Fruit fly (Drosophila melanogaster) whole organism, embryonic: Measurements from ENCODE around the gene Naam.

ENCODE experiments used
- Adf1 ChIP-seq: fragments of 200-800 bp; sonication (Bioruptor generic); IDR thresholded peaks from 2 replicates; pipeline ENCODE4 v1.3.6; 2022; ENCODE audit warnings: missing biosample characterization, missing genetic modification characterization
- Atf-2 ChIP-seq: fragments of 200-800 bp; sonication (Bioruptor generic); optimal IDR thresholded peaks from 2 replicates; lab custom pipeline; 2016; ENCODE audit warnings: missing biosample characterization, missing genetic modification characterization
- CG10267 ChIP-seq: fragments of 200-800 bp; sonication (Bioruptor generic); optimal IDR thresholded peaks from 2 replicates; lab custom pipeline; 2018; ENCODE audit warnings: missing biosample characterization, mild to moderate bottlenecking, missing genetic modification characterization, moderate library complexity
- CG10431 ChIP-seq: fragments of 200-800 bp; sonication (Bioruptor generic); optimal IDR thresholded peaks from 3 replicates; lab custom pipeline; 2018; ENCODE audit warnings: missing biosample characterization, mild to moderate bottlenecking, missing genetic modification characterization
- CG11093 ChIP-seq: fragments of 200-800 bp; sonication (Bioruptor generic); IDR thresholded peaks from 3 replicates; pipeline ENCODE4 v1.3.6; 2022; ENCODE audit warnings: missing biosample characterization, missing genetic modification characterization
- CG12744 ChIP-seq: fragments of 200-800 bp; sonication (Bioruptor generic); optimal IDR thresholded peaks from 2 replicates; lab custom pipeline; 2016; ENCODE audit warnings: missing biosample characterization, missing genetic modification characterization
- CG16863 ChIP-seq: fragments of 200-800 bp; sonication (Bioruptor generic); optimal IDR thresholded peaks from 3 replicates; lab custom pipeline; 2016; ENCODE audit warnings: missing biosample characterization, missing genetic modification characterization
- CG17361 ChIP-seq: fragments of 200-800 bp; sonication (Bioruptor generic); IDR thresholded peaks from 3 replicates; pipeline ENCODE4 v1.3.6; 2022; ENCODE audit warnings: missing biosample characterization, missing genetic modification characterization
- CG18476 ChIP-seq: fragments of 200-800 bp; sonication (Bioruptor generic); optimal IDR thresholded peaks from 2 replicates; lab custom pipeline; 2016; ENCODE audit warnings: missing biosample characterization, mild to moderate bottlenecking, missing genetic modification characterization
- CG2889 ChIP-seq: fragments of 200-800 bp; sonication (Bioruptor generic); IDR thresholded peaks from 3 replicates; pipeline ENCODE4 v1.3.6; 2022; ENCODE audit warnings: missing biosample characterization, missing genetic modification characterization
- CG30020 ChIP-seq: fragments of 200-800 bp; optimal IDR thresholded peaks from 2 replicates; lab custom pipeline; 2019; ENCODE audit warnings: missing biosample characterization, mild to moderate bottlenecking, missing genetic modification characterization, moderate library complexity
- CG31224 ChIP-seq: fragments of 200-800 bp; sonication (Bioruptor generic); IDR thresholded peaks from 2 replicates; pipeline ENCODE4 v1.3.6; 2022; ENCODE audit warnings: missing biosample characterization, missing genetic modification characterization
- CG33213 ChIP-seq: fragments of 200-800 bp; sonication (Bioruptor generic); optimal IDR thresholded peaks from 3 replicates; lab custom pipeline; 2016; ENCODE audit warnings: missing biosample characterization, missing genetic modification characterization
- CG3407 ChIP-seq: fragments of 200-800 bp; sonication (Bioruptor generic); optimal IDR thresholded peaks from 2 replicates; lab custom pipeline; 2018; ENCODE audit warnings: missing biosample characterization, mild to moderate bottlenecking, missing genetic modification characterization
- CG6791 ChIP-seq: fragments of 200-800 bp; sonication (Bioruptor generic); IDR thresholded peaks from 3 replicates; pipeline ENCODE4 v1.3.6; 2022; ENCODE audit warnings: missing biosample characterization, missing genetic modification characterization; ENCODE audit not compliant: partially characterized antibody
- CG8281 ChIP-seq: fragments of 200-800 bp; sonication (Bioruptor generic); optimal IDR thresholded peaks from 2 replicates; lab custom pipeline; 2018; ENCODE audit warnings: missing biosample characterization, mild to moderate bottlenecking, missing genetic modification characterization, moderate library complexity
- CG9817 ChIP-seq: fragments of 200-800 bp; sonication (Bioruptor generic); optimal IDR thresholded peaks from 2 replicates; lab custom pipeline; 2018; ENCODE audit warnings: missing biosample characterization, mild to moderate bottlenecking, missing genetic modification characterization, moderate library complexity
- Chrac-16 ChIP-seq: fragments of 200-800 bp; sonication (Bioruptor generic); optimal IDR thresholded peaks from 3 replicates; lab custom pipeline; 2016; ENCODE audit warnings: missing biosample characterization, missing genetic modification characterization
- CkIIα-i1 ChIP-seq: fragments of 200-800 bp; sonication (Bioruptor generic); IDR thresholded peaks from 2 replicates; pipeline ENCODE4 v1.3.6; 2022; ENCODE audit warnings: missing biosample characterization, missing genetic modification characterization
- E2f1 ChIP-seq: fragments of 200-800 bp; sonication (Bioruptor generic); IDR thresholded peaks from 2 replicates; pipeline ENCODE4 v1.3.6; 2022; ENCODE audit warnings: missing biosample characterization, missing genetic modification characterization
- Elba2 ChIP-seq: fragments of 200-800 bp; sonication (Bioruptor generic); optimal IDR thresholded peaks from 3 replicates; lab custom pipeline; 2016; ENCODE audit warnings: missing biosample characterization, missing genetic modification characterization
- Hr39 ChIP-seq: fragments of >200 bp; optimal IDR thresholded peaks from 2 replicates; lab custom pipeline; 2017
- Lhr ChIP-seq: fragments of 200-800 bp; sonication (Bioruptor generic); optimal IDR thresholded peaks from 3 replicates; lab custom pipeline; 2017; ENCODE audit warnings: mild to moderate bottlenecking, missing biosample characterization, missing genetic modification reagents, missing genetic modification characterization
- MESR4 ChIP-seq: fragments of 200-800 bp; sonication (Bioruptor generic); optimal IDR thresholded peaks from 2 replicates; lab custom pipeline; 2018; ENCODE audit warnings: missing biosample characterization, mild to moderate bottlenecking, missing genetic modification characterization, moderate library complexity
- NfI ChIP-seq: fragments of 200-800 bp; sonication (Bioruptor generic); optimal IDR thresholded peaks from 3 replicates; lab custom pipeline; 2018; ENCODE audit warnings: missing biosample characterization, mild to moderate bottlenecking, missing genetic modification characterization, moderate library complexity
- PHDP ChIP-seq: fragments of 200-800 bp; sonication (Bioruptor generic); optimal IDR thresholded peaks from 3 replicates; lab custom pipeline; 2018; ENCODE audit warnings: missing biosample characterization, mild to moderate bottlenecking, missing genetic modification characterization, moderate library complexity
- Poxn ChIP-seq: fragments of 200-800 bp; sonication (Bioruptor generic); IDR thresholded peaks from 2 replicates; pipeline ENCODE4 v1.3.6; 2022; ENCODE audit warnings: missing biosample characterization, missing genetic modification characterization
- Scr ChIP-seq: fragments of 200-800 bp; sonication (Bioruptor generic); IDR thresholded peaks from 2 replicates; pipeline ENCODE4 v1.3.6; 2022; ENCODE audit warnings: missing biosample characterization, missing genetic modification characterization; ENCODE audit not compliant: partially characterized antibody
- Sry-δ ChIP-seq: fragments of 200-800 bp; sonication (Bioruptor generic); optimal IDR thresholded peaks from 2 replicates; lab custom pipeline; 2016; ENCODE audit warnings: missing biosample characterization, missing genetic modification characterization
- Stat92E ChIP-seq, 3 experiments: fragments of >200 bp in 2 of 3; fragments of 200-800 bp in 1 of 3; sonication (Bioruptor generic) in 1 of 3; optimal IDR thresholded peaks; 2 replicates each; lab custom pipeline; 2017 to 2019; ENCODE audit warnings: missing biosample characterization in 3 of 3, missing genetic modification characterization in 3 of 3, mild to moderate bottlenecking in 1 of 3, moderate library complexity in 1 of 3
- abd-A ChIP-seq: fragments of 200-800 bp; sonication (Bioruptor generic); optimal IDR thresholded peaks from 3 replicates; lab custom pipeline; 2019; ENCODE audit warnings: missing biosample characterization, mild to moderate bottlenecking, missing genetic modification characterization, moderate library complexity
- caup ChIP-seq: fragments of 200-800 bp; sonication (Bioruptor generic); optimal IDR thresholded peaks from 3 replicates; lab custom pipeline; 2017; ENCODE audit warnings: missing biosample characterization, mild to moderate bottlenecking, missing genetic modification characterization, moderate library complexity; ENCODE audit not compliant: severe bottlenecking
- fd102C ChIP-seq: fragments of 200-800 bp; sonication (Bioruptor generic); optimal IDR thresholded peaks from 2 replicates; lab custom pipeline; 2018; ENCODE audit warnings: missing biosample characterization, mild to moderate bottlenecking, missing genetic modification characterization, moderate library complexity
- fd3F ChIP-seq: fragments of 200-800 bp; sonication (Bioruptor generic); optimal IDR thresholded peaks from 2 replicates; lab custom pipeline; 2018; ENCODE audit warnings: missing biosample characterization, mild to moderate bottlenecking, missing genetic modification characterization, moderate library complexity
- gfzf ChIP-seq: fragments of 200-800 bp; sonication (Bioruptor generic); optimal IDR thresholded peaks from 2 replicates; lab custom pipeline; 2016; ENCODE audit warnings: missing biosample characterization, mild to moderate bottlenecking, missing genetic modification characterization, moderate library complexity
- grn ChIP-seq: fragments of 200-800 bp; sonication (Bioruptor generic); optimal IDR thresholded peaks from 3 replicates; lab custom pipeline; 2017; ENCODE audit warnings: missing biosample characterization, missing genetic modification characterization
- gsb ChIP-seq: fragments of 200-800 bp; sonication (Bioruptor generic); IDR thresholded peaks from 2 replicates; pipeline ENCODE4 v1.3.6; 2022; ENCODE audit warnings: missing biosample characterization, missing genetic modification characterization
- her ChIP-seq: fragments of 200-800 bp; sonication (Bioruptor generic); optimal IDR thresholded peaks from 2 replicates; lab custom pipeline; 2016; ENCODE audit warnings: missing biosample characterization, missing genetic modification characterization
- ken ChIP-seq: fragments of 200-800 bp; sonication (Bioruptor generic); IDR thresholded peaks from 3 replicates; pipeline ENCODE4 v1.3.6; 2022; ENCODE audit warnings: missing biosample characterization, missing genetic modification characterization
- lola ChIP-seq, 3 experiments: fragments of >200 bp in 2 of 3; fragments of 200-800 bp in 1 of 3; sonication (Bioruptor generic) in 1 of 3; optimal IDR thresholded peaks; 2 replicates each; lab custom pipeline; 2017 to 2019; ENCODE audit warnings: missing biosample characterization in 3 of 3, missing genetic modification characterization in 3 of 3, mild to moderate bottlenecking in 1 of 3, moderate library complexity in 1 of 3
- nerfin-1 ChIP-seq: fragments of 200-800 bp; sonication (Bioruptor generic); optimal IDR thresholded peaks from 3 replicates; lab custom pipeline; 2019; ENCODE audit warnings: missing biosample characterization, mild to moderate bottlenecking, missing genetic modification characterization, moderate library complexity
- pan ChIP-seq, 4 experiments: fragments of >200 bp in 3 of 4; fragments of 200-800 bp in 1 of 4; sonication (Bioruptor generic) in 1 of 4; optimal IDR thresholded peaks in 3 of 4; IDR thresholded peaks in 1 of 4; 2 replicates each; pipeline versions ENCODE4 v1.3.6 to Lab custom; 2017 to 2022; ENCODE audit warnings: missing biosample characterization in 2 of 4, missing genetic modification characterization in 2 of 4, mixed read lengths in 1 of 4
- pum ChIP-seq: fragments of 200-800 bp; sonication (Bioruptor generic); optimal IDR thresholded peaks from 2 replicates; lab custom pipeline; 2016; ENCODE audit warnings: missing biosample characterization, missing genetic modification characterization
- usp ChIP-seq: fragments of >200 bp; optimal IDR thresholded peaks from 2 replicates; lab custom pipeline; 2017; ENCODE audit warnings: missing biosample characterization, missing genetic modification characterization
- wek ChIP-seq: fragments of 200-800 bp; sonication (Bioruptor generic); optimal IDR thresholded peaks from 3 replicates; lab custom pipeline; 2018; ENCODE audit warnings: missing biosample characterization, mild to moderate bottlenecking, missing genetic modification characterization, moderate library complexity
- zen2 ChIP-seq: fragments of 200-800 bp; sonication (Bioruptor generic); IDR thresholded peaks from 3 replicates; pipeline ENCODE4 v1.3.6; 2022; ENCODE audit warnings: missing biosample characterization, missing genetic modification characterization; ENCODE audit not compliant: partially characterized antibody
- zfh2 ChIP-seq: fragments of 200-800 bp; sonication (Bioruptor generic); optimal IDR thresholded peaks from 2 replicates; lab custom pipeline; 2016; ENCODE audit warnings: missing biosample characterization, missing genetic modification characterization

Gene Naam

dm6 chr3R:19644901-19645204, 26.4 kb upstream of the Naam start, which contains the start of gene Nup58 (continued):
- no peak for TF ChIP-seq CG10267

DNA sequence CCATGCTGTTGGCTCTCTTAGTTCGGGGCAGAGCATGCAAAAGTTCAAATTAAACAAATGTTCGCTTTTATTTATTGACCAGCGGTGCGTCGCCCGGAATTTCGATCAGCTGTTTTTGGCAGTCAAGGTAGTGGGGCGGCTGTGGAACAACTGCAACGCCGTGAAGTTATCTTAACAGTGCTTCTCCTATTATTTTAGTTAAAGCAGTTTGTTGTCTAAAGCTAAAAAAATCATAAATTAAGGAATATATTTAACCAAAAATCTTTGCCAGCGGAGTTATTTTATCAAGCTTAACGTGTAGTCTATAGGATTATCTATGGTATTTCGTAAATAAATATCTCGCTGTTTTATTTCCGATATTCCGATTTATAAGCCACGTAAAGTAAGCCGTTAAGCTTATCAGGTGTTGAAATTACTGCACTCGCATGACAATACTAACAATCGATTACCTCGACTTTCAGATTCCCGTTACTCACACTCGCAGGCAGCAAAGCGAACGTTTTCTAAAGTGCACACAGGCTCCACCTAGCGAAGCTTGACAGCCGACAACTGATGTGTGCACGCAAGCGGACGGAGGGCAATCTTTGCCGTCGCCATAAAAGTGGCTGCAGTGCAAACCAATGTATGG, 22.8 kb upstream of the Naam start, which contains the start of the genes CG6195 and CG31220:
CG6195 (minus strand) TSS at position 122 of the 628 bp plus-strand sequence.
CG31220 (plus strand) TSS at position 199 of the 628 bp plus-strand sequence.
- TF ChIP-seq nerfin-1, result peak; percentile 89
- TF ChIP-seq E2f1 (GFP tag; lab: Robert Waterston, UW), result no peak
- TF ChIP-seq abd-A (tag; lab: Kevin White, UChicago), result no peak
- no peak for TF ChIP-seq CG12744
- peak; percentile 44 for TF ChIP-seq her (GFP tag; lab: Kevin White, UChicago)
- peak; percentile 26 for TF ChIP-seq CG10267
- TF ChIP-seq CkIIα-i1, result no peak
- peak; percentile 55; the same call in 2 of the 3 replicates for TF ChIP-seq CG17361 (GFP tag; lab: Robert Waterston, UW)
- peak; percentile 11 for TF ChIP-seq wek (GFP tag; lab: Kevin White, UChicago)
- TF ChIP-seq grn (GFP tag; lab: Kevin White, UChicago), result no peak
- TF ChIP-seq gsb, result no peak
- TF ChIP-seq Atf-2 (GFP tag; lab: Kevin White, UChicago), result peak; percentile 1
- TF ChIP-seq CG33213 (GFP tag; lab: Kevin White, UChicago), result no peak
- peak; percentile 12 for TF ChIP-seq caup (GFP tag; lab: Kevin White, UChicago)
- TF ChIP-seq CG8281, result no peak
- no peak for TF ChIP-seq usp (GFP tag; lab: Kevin White, UChicago)
- TF ChIP-seq Scr (GFP tag; lab: Robert Waterston, UW), result peak; percentile 39; the same call in 1 of the 2 replicates
- TF ChIP-seq Chrac-16 (GFP tag; lab: Kevin White, UChicago), result no peak
- TF ChIP-seq CG2889 (GFP tag; lab: Robert Waterston, UW), result no peak
- no peak for TF ChIP-seq pan (optimal IDR thresholded peaks at IDR 0.05; lab: Kevin White, UChicago)
- TF ChIP-seq pan (GFP tag; optimal IDR thresholded peaks at IDR 0.05 in 1 of 2, IDR thresholded peaks at IDR 0.05 in 1 of 2), result peak in 1 of 2 experiments; percentile 19
- no peak for TF ChIP-seq CG11093 (GFP tag; lab: Robert Waterston, UW)
- no peak for TF ChIP-seq zen2 (GFP tag; lab: Robert Waterston, UW)
- peak; percentile 48 for TF ChIP-seq gfzf (GFP tag; lab: Kevin White, UChicago)
- TF ChIP-seq CG30020 (tag; lab: Kevin White, UChicago), result peak; percentile 90
- TF ChIP-seq fd102C, result no peak
- no peak for TF ChIP-seq ken (GFP tag; lab: Robert Waterston, UW)
- no peak for TF ChIP-seq Stat92E (GFP tag; optimal IDR thresholded peaks at IDR 0.05; lab: Kevin White, UChicago)
- peak; percentile 17 for TF ChIP-seq CG10431 (GFP tag; lab: Kevin White, UChicago)
- no peak for TF ChIP-seq PHDP (tag; lab: Kevin White, UChicago)
- TF ChIP-seq MESR4 (GFP tag; lab: Kevin White, UChicago), result no peak
- TF ChIP-seq Lhr (GFP tag; lab: Kevin White, UChicago), result peak; percentile 40
- 0 out of 3 replicates have a peak, but pooled peaks have one; percentile 44 for TF ChIP-seq CG6791 (GFP tag; lab: Robert Waterston, UW)
- TF ChIP-seq CG9817, result no peak
- no peak for TF ChIP-seq lola (GFP tag; optimal IDR thresholded peaks at IDR 0.05; lab: Kevin White, UChicago)
- no peak for TF ChIP-seq Adf1 (GFP tag; lab: Robert Waterston, UW)
- peak; percentile 0 for TF ChIP-seq Sry-δ (GFP tag; lab: Kevin White, UChicago)
- no peak for TF ChIP-seq fd3F (GFP tag; lab: Kevin White, UChicago)
- no peak for TF ChIP-seq Elba2 (GFP tag; lab: Kevin White, UChicago)
- TF ChIP-seq zfh2, result peak; percentile 24
- TF ChIP-seq CG31224 (GFP tag; lab: Robert Waterston, UW), result no peak
- TF ChIP-seq CG16863 (GFP tag; lab: Kevin White, UChicago), result peak; percentile 2
- TF ChIP-seq Poxn (GFP tag; lab: Robert Waterston, UW), result no peak
- TF ChIP-seq Hr39, result no peak
- TF ChIP-seq pum (GFP tag; lab: Kevin White, UChicago), result peak; percentile 0
- peak; percentile 23 for TF ChIP-seq NfI (GFP tag; lab: Kevin White, UChicago)
- no peak for TF ChIP-seq CG18476
- no peak for TF ChIP-seq CG3407 (GFP tag; lab: Kevin White, UChicago)
